Worm (Caenorhabditis elegans): ENCODE data around the gene snf-5.

snf-5 gene

DNA sequence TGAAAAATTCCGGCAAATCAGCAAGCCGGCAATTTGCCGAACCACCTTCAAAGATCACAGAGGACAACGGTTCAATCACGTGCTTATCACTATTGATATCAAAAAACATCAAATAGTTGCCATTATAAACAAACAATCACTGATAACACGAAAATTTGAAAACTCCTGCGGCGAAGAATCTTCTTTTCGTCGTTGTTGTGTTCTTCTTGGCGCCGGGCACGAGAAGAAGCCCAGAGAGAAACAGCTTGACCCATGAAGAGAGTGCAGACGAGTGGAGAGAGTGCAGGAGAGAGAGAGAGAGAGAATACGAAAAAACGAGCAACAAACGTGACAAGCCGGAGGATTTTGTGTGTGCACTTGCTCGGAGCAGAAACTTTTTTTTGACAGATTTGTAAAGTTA lies 13.1 kb upstream of the snf-5 start:
- TF ChIP-seq tbx-2 (tag; optimal IDR thresholded peaks at IDR 0.05) (no peak), nhr-43 (tag; optimal IDR thresholded peaks at IDR 0.05; ENCODE audit: poor library complexity, severe bottlenecking) (no peak), skn-1 (tag; optimal IDR thresholded peaks at IDR 0.05) (no peak), nhr-25 (tag; optimal IDR thresholded peaks at IDR 0.05) (no peak), nhr-67 (tag; optimal IDR thresholded peaks at IDR 0.05) (no peak), ceh-28 (tag; optimal IDR thresholded peaks at IDR 0.05) (no peak), nhr-77 (tag; optimal IDR thresholded peaks at IDR 0.05) (no peak), zag-1 (tag; optimal IDR thresholded peaks at IDR 0.05) (no peak), pha-4 (tag; optimal IDR thresholded peaks at IDR 0.05) (peak; percentile 93), fkh-10 (GFP tag; optimal IDR thresholded peaks at IDR 0.05) (no peak), nhr-76 (tag; optimal IDR thresholded peaks at IDR 0.05) (no peak), ceh-9 (tag; optimal IDR thresholded peaks at IDR 0.05) (no peak), ceh-16 (tag; optimal IDR thresholded peaks at IDR 0.05) (no peak), lin-39 (tag; optimal IDR thresholded peaks at IDR 0.05) (peak; percentile 34), lsy-12 (tag; optimal IDR thresholded peaks at IDR 0.05) (peak; percentile 17), nhr-28 (tag; optimal IDR thresholded peaks at IDR 0.05) (no peak), lin-15B (tag; optimal IDR thresholded peaks at IDR 0.05) (no peak), unc-62 (GFP tag; optimal IDR thresholded peaks at IDR 0.05) (no peak), nhr-237 (tag; optimal IDR thresholded peaks at IDR 0.05) (no peak), ztf-11 (tag; optimal IDR thresholded peaks at IDR 0.05) (no peak), elt-1 (tag; optimal IDR thresholded peaks at IDR 0.05) (no peak), sea-2 (GFP tag; optimal IDR thresholded peaks at IDR 0.05) (no peak), jun-1 (tag; optimal IDR thresholded peaks at IDR 0.05) (peak; percentile 41), egl-27 (tag; optimal IDR thresholded peaks at IDR 0.05) (no peak), pqm-1 (tag; optimal IDR thresholded peaks at IDR 0.05) (peak; percentile 95), ama-1 (optimal IDR thresholded peaks at IDR 0.05) (peak; percentile 27), eor-1 (tag; optimal IDR thresholded peaks at IDR 0.05) (no peak), nhr-12 (tag; optimal IDR thresholded peaks at IDR 0.05) (no peak), nfya-1 (tag; optimal IDR thresholded peaks at IDR 0.05; ENCODE audit: insufficient read depth) (peak; percentile 27), nhr-23 (tag; optimal IDR thresholded peaks at IDR 0.05) (no peak), nhr-11 (tag; optimal IDR thresholded peaks at IDR 0.05) (no peak), snpc-4 (tag; optimal IDR thresholded peaks at IDR 0.05) (peak; percentile 9), ceh-82 (tag; optimal IDR thresholded peaks at IDR 0.05) (no peak), hmg-11 (tag; optimal IDR thresholded peaks at IDR 0.05) (peak; percentile 12), elt-3 (tag; optimal IDR thresholded peaks at IDR 0.05) (no peak), mml-1 (tag; optimal IDR thresholded peaks at IDR 0.05) (no peak), fos-1 (tag; optimal IDR thresholded peaks at IDR 0.05) (no peak), egl-5 (tag; optimal IDR thresholded peaks at IDR 0.05) (no peak), mdl-1 (tag; optimal IDR thresholded peaks at IDR 0.05) (peak; percentile 38), daf-12 (tag; optimal IDR thresholded peaks at IDR 0.05) (no peak), ztf-4 (tag; optimal IDR thresholded peaks at IDR 0.05) (no peak), aly-2 (tag; optimal IDR thresholded peaks at IDR 0.05) (no peak), fkh-2 (tag; optimal IDR thresholded peaks at IDR 0.05) (no peak), elt-2 (tag; optimal IDR thresholded peaks at IDR 0.05) (peak; percentile 98), ZK546.5 (tag; optimal IDR thresholded peaks at IDR 0.05) (no peak), R02D3.7 (tag; optimal IDR thresholded peaks at IDR 0.05) (no peak), unc-39 (tag; optimal IDR thresholded peaks at IDR 0.05) (no peak)

DNA sequence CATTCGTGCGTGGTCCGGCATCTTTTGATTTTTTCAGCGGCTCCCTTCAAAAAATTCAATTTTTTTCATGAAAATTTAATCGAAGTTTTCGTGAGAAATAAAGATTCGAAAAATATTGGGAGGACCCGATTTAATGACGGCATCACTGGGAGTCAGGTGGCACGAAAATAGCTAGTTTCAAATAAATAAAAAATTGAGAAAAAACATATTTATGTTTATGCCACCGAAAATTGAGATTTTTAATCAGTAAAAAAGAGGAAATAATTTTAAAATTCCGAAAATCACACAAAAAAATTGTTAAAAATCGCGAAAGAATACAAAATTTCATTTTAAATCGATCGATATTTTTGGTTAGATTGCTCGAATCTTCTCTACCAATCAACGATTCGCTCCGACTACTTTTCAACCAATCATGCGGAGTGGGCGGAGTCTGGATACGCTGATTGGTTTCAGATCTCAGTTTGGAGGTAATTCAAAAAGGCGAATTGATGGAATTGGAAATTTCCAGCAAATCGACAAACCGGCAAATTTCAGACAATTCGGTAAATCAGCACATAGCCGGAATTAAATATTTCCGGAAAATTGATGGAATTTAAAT lies 12.6 kb upstream of the snf-5 start, which contains the start of gene gsy-1:
TSS of gene gsy-1 (minus strand) at position 51 of the 598 bp plus-strand sequence.
- TF ChIP-seq nfya-1 (tag; optimal IDR thresholded peaks at IDR 0.05; ENCODE audit: insufficient read depth) (peak; percentile 75), nhr-77 (tag; optimal IDR thresholded peaks at IDR 0.05) (no peak), lsy-12 (tag; optimal IDR thresholded peaks at IDR 0.05) (peak; percentile 35), R02D3.7 (tag; optimal IDR thresholded peaks at IDR 0.05) (no peak), fos-1 (tag; optimal IDR thresholded peaks at IDR 0.05) (no peak), fkh-10 (GFP tag; optimal IDR thresholded peaks at IDR 0.05) (no peak), nhr-11 (tag; optimal IDR thresholded peaks at IDR 0.05) (no peak)

Measured in whole organism, L3 larva.